Fruit fly (Drosophila melanogaster): ENCODE measurements around the gene CG9593.

CG9593 gene

DNA sequence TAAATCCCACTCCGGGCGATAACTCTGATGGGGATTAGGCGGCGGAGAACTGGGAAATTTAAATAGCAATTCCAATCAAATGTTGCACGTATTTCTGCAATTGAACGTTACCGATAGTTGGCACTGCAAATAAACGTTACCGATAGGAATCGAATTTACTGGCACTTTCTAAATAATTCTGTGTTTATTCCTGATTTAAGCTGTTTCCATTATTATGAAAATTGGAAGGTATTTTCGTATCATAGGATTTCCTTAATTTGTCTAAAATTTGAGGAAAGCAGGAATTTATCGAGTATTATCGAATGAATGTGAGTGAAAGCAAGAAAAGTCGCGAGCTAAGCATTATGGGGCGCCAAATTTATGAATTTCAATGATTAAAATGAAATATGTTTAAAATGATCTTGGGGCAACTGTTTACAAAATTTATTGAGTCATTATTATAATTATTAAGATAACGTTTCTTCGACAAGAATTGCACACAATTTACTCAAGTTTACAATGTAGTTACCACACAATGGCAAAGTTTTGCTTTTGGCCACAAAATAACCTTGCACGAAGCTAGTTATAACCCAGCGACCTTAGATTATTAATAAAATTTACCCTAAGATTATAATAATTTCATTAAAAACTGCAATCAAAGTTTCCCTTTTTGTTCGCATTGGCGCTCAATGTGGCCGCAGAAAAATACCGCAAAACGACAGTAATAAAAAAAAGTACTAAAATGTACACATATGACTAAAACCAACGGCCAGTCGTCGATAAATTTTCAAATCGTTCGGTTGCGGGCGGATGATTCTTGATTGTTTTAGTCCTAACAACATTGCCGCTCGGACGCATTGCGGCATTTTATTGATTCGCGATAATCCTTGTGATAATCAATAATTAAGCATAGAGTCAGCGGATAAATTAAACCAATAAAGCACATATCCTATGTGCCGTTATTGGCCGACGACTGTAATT lies 1.7 kb downstream of the CG9593 start, which contains the start of gene alpha-Man-IIb:
alpha-Man-IIb (plus strand) TSS at position 747 of the 960 bp plus-strand sequence.
- TF ChIP-seq Dll (optimal IDR thresholded peaks at IDR 0.05) (no peak), CG8478 (optimal IDR thresholded peaks at IDR 0.05) (no peak), usp (GFP tag; optimal IDR thresholded peaks at IDR 0.05) (no peak), psq (optimal IDR thresholded peaks at IDR 0.05) (no peak), pan (optimal IDR thresholded peaks at IDR 0.05) (no peak), EcR (GFP tag; optimal IDR thresholded peaks at IDR 0.05) (no peak)

DNA sequence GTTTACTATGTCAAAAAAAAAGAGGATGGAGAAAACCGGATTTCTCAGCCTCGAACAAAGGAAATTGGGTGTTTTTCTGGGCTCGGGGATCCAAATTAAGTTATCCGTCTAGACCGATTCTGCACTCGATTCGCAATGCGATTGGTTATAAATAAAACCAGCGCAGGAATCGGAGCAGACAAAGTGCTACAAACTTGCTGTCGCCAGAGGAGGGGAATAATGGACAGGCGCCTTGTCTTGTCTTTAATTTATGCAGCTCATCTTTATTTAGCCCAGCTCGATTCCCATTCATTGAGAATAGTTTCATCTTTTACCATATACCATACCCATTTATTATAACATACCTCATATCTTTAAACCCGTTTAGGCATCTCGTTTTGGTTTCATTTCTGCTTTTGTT lies 2.6 kb downstream of the CG9593 start:
- no peak for TF ChIP-seq EcR (GFP tag; optimal IDR thresholded peaks at IDR 0.05)
- TF ChIP-seq usp (GFP tag; optimal IDR thresholded peaks at IDR 0.05), result no peak
- no peak for TF ChIP-seq pan (optimal IDR thresholded peaks at IDR 0.05)
- TF ChIP-seq CG8478 (optimal IDR thresholded peaks at IDR 0.05), result no peak
- no peak for TF ChIP-seq Dll (optimal IDR thresholded peaks at IDR 0.05)
- TF ChIP-seq psq (optimal IDR thresholded peaks at IDR 0.05), result no peak

DNA sequence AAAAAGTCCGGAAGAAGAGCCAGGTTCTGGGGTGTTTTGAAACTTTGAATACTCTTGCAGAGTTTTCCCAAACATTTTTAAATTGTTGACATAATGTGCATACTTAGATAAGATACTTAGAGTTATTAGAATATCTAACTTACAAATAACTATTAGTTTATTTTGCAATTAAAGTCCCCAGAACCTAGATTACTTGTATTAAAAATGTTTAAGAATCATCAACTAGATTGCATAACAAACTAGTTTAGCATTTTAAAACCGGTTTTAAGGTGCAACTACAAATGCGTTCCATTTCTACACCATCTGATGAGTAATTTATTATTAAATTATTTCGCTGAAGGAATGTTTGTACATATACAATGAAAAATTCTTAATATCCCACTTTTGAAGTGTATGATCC lies 4.3 kb downstream of the CG9593 start:
- no peak for TF ChIP-seq pan (optimal IDR thresholded peaks at IDR 0.05)
- TF ChIP-seq psq (optimal IDR thresholded peaks at IDR 0.05), result no peak
- TF ChIP-seq EcR (GFP tag; optimal IDR thresholded peaks at IDR 0.05), result no peak

DNA sequence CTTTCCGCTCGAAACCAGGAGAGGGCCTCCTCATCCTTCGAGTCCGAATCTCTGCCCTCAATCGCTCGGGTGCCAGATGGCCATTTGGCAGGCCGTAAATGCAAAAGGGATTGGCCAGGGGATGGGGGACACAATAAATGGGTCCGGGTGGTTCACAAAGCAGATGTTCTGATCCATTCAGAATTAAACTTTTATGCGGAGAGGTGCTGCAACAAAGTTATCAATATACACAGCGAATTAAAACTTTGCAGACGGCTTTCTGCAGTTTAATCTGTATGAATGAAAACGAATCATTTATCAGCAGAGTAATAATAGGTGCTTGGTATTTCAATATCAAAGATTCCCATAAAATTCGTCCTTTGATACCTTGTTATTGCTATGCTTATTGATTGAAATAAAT lies 5.2 kb downstream of the CG9593 start:
- TF ChIP-seq usp (GFP tag; optimal IDR thresholded peaks at IDR 0.05), result no peak
- no peak for TF ChIP-seq psq (optimal IDR thresholded peaks at IDR 0.05)
- no peak for TF ChIP-seq CG8478 (optimal IDR thresholded peaks at IDR 0.05)
- no peak for TF ChIP-seq EcR (GFP tag; optimal IDR thresholded peaks at IDR 0.05)
- no peak for TF ChIP-seq pan (optimal IDR thresholded peaks at IDR 0.05)
- no peak for TF ChIP-seq Dll (optimal IDR thresholded peaks at IDR 0.05)

DNA sequence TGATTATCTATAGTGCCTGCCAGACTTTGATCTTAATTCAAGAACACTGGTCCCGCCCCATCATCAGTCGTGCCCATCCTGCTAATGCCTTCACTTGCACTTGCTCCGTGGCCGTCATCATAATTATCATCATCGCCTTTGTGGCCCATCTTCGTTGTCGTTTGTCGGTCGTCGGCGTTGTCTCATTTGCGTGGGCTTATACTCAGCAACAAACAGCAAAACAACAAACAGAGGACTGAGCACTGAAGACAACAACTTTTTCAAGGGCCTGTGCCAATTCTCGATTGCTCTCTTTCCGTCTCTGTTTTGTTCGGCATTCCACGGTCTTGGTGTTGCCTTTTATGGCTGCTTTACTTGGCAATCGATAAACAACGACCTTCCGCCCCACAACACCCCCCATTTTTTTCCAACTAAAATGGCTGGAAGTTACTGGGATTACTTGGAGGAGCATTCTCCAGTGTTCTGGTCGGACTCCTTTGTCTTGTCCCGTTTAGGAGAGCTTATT lies 5.9 kb downstream of the CG9593 start:
- no peak for TF ChIP-seq pan (optimal IDR thresholded peaks at IDR 0.05)
- TF ChIP-seq EcR (GFP tag; optimal IDR thresholded peaks at IDR 0.05), result no peak
- TF ChIP-seq CG8478 (optimal IDR thresholded peaks at IDR 0.05), result no peak
- TF ChIP-seq Dll (optimal IDR thresholded peaks at IDR 0.05), result no peak
- TF ChIP-seq usp (GFP tag; optimal IDR thresholded peaks at IDR 0.05), result no peak
- TF ChIP-seq psq (optimal IDR thresholded peaks at IDR 0.05), result no peak

DNA sequence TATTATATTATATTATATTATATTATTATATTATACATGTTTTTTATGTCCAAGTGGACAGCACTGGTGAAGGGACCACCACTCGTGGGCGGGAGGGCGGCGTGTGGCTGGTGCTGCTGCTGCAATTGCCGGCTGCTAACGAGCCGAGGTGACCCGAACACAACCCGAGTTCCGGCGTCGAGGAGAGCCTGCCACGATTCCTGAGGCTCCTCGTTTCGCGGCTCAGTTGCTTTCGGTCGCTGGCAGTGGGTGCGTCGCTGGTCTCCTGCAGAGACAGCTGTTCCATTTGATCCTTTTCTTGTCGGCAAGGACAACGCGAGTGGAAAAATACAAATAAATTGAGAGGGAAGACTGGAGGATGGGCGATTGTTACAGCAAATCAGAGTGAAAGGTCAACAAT lies 8.3 kb downstream of the CG9593 start:
- TF ChIP-seq pan (optimal IDR thresholded peaks at IDR 0.05), result no peak
- TF ChIP-seq Dll (optimal IDR thresholded peaks at IDR 0.05), result no peak
- TF ChIP-seq CG8478 (optimal IDR thresholded peaks at IDR 0.05), result no peak
- TF ChIP-seq EcR (GFP tag; optimal IDR thresholded peaks at IDR 0.05), result no peak
- TF ChIP-seq psq (optimal IDR thresholded peaks at IDR 0.05), result no peak
- no peak for TF ChIP-seq usp (GFP tag; optimal IDR thresholded peaks at IDR 0.05)

DNA sequence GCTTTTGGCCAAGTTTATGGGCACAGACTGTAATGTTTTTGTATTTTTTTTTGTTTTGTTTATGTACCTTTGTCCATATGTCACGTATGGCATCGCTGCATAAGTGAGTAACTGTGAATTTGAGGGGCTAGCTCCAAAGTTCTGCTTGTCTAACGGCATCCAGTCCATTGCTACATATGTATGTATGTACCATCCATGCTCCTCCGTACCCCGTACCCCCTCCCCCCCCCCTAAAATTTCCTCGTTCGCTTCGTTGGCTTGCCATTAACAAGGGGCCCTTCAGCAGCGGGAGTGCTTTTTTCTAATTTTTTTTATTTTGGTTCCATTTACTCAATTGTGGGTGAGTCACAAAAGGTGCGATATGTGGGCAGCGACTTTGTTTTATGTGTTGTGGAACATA lies 12.1 kb downstream of the CG9593 start:
- TF ChIP-seq CG8478 (optimal IDR thresholded peaks at IDR 0.05) (no peak), usp (GFP tag; optimal IDR thresholded peaks at IDR 0.05) (no peak), pan (optimal IDR thresholded peaks at IDR 0.05) (no peak), psq (optimal IDR thresholded peaks at IDR 0.05) (no peak), EcR (GFP tag; optimal IDR thresholded peaks at IDR 0.05) (no peak), Dll (optimal IDR thresholded peaks at IDR 0.05) (no peak)

DNA sequence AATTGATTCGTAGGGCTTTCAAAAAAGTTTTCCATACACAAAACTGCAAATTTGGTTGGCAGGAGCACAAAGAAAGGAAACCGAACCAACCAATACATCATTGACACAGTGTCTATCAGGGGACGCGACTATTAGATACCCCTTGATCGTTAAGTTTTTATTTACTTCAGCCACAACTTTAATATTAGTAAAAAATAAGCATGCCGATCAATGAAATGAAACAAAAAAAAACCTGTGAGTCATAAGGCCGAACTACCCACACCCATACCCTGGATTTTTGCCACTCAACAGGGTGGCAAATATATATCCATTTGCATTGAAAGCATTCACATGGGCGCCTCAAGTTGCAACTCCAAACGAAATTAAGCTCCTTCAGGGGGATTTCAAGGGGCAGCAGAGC lies 14.2 kb downstream of the CG9593 start:
- TF ChIP-seq Dll (optimal IDR thresholded peaks at IDR 0.05), result no peak
- no peak for TF ChIP-seq CG8478 (optimal IDR thresholded peaks at IDR 0.05)
- TF ChIP-seq usp (GFP tag; optimal IDR thresholded peaks at IDR 0.05), result no peak
- no peak for TF ChIP-seq EcR (GFP tag; optimal IDR thresholded peaks at IDR 0.05)
- TF ChIP-seq psq (optimal IDR thresholded peaks at IDR 0.05), result no peak
- peak; percentile 13 for TF ChIP-seq pan (optimal IDR thresholded peaks at IDR 0.05)

DNA sequence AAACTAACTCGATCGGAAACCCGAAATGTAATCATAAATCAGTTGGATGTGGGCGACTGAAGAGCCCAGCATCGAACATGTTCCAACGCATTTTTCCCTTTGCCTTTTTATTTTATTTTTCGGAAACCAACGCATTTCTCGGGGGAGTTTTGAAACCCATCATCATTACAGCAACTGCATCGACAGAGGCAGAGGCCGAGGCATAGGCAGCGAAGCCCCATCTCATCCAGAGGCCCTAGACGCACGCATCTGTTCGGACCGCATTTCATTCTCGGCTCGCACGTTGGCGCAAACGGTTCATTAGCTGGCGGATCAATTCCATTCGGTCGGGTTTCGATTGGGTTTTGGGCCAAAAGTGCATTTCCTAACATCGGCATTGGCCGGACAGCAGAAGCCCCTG lies 23.4 kb downstream of the CG9593 start, which contains the start of gene CG4576:
CG4576 (plus strand) TSS at position 227 of the 400 bp plus-strand sequence.
- TF ChIP-seq psq (optimal IDR thresholded peaks at IDR 0.05) (no peak), usp (GFP tag; optimal IDR thresholded peaks at IDR 0.05) (no peak), pan (optimal IDR thresholded peaks at IDR 0.05) (no peak), EcR (GFP tag; optimal IDR thresholded peaks at IDR 0.05) (no peak)

DNA sequence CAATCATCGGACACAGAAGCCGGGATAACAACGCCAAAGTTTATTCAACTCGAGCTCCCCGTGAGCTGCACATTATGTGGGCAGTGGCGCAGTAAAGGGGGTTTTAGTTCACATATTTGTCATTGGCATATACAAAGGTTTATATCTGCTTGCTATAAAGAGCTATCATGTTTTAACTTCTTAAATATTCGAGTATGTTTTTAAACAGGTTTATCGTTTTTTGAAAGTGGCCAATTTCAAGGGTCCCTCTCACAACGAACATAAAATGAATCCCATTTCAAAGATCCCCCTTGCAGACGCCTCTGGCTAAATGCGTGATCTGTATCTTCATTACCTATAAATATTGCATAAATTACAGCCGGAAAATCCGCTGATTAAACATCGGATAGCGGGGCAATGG lies 25.5 kb downstream of the CG9593 start:
- TF ChIP-seq pan (optimal IDR thresholded peaks at IDR 0.05), result no peak
- no peak for TF ChIP-seq usp (GFP tag; optimal IDR thresholded peaks at IDR 0.05)
- TF ChIP-seq psq (optimal IDR thresholded peaks at IDR 0.05), result no peak
- peak in 1 of 2 experiments; percentile 52 for TF ChIP-seq EcR (GFP tag; optimal IDR thresholded peaks at IDR 0.05)
- TF ChIP-seq CG8478 (optimal IDR thresholded peaks at IDR 0.05), result no peak
- TF ChIP-seq Dll (optimal IDR thresholded peaks at IDR 0.05), result no peak

DNA sequence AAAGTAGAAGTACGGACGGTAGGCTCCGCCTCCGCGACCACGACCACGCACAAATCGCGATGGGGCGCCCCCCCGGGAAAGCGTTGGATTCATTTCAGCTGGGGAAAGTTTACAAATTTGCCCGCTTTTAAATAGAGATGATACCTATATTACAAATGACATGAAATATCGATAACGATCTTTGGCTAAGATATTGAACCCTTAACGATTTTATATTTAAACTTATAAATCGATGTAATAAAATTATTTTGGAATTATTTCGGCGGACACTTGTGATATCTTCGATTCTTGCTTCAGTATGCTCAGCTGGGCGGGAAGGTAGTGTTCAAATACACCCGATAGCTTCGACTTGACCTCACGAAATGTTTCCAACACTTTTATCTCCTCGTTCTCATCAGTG lies 30.4 kb downstream of the CG9593 start, which contains the start of gene rec:
rec (minus strand) TSS at position 108 of the 400 bp plus-strand sequence.
- no peak for TF ChIP-seq EcR (GFP tag; optimal IDR thresholded peaks at IDR 0.05)
- no peak for TF ChIP-seq Dll (optimal IDR thresholded peaks at IDR 0.05)
- no peak for TF ChIP-seq CG8478 (optimal IDR thresholded peaks at IDR 0.05)
- no peak for TF ChIP-seq pan (optimal IDR thresholded peaks at IDR 0.05)
- no peak for TF ChIP-seq psq (optimal IDR thresholded peaks at IDR 0.05)
- TF ChIP-seq usp (GFP tag; optimal IDR thresholded peaks at IDR 0.05), result no peak

DNA sequence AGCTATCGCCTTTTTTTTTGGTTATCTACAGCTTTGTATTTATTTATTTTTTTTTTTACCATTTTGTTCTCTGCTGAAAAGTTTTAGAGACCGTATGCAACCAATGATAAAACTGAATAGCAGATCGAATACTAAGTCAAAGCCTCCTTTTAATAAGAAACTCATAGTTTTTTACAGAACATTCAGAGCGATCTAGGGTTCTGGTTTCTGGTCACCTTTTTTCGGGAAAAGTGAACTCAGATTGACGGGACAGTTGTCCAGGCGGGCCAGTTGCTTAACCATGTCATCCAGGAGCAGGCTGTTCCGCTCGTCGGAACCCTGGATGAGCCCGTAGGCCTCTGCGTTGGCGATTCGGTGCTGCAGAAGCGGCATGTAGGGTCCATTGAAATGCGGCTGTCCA lies 31.3 kb downstream of the CG9593 start, which contains the start of gene CG43318:
CG43318 (minus strand) TSS at position 101 of the 400 bp plus-strand sequence.
- TF ChIP-seq usp (GFP tag; optimal IDR thresholded peaks at IDR 0.05) (no peak), Dll (optimal IDR thresholded peaks at IDR 0.05) (no peak), pan (optimal IDR thresholded peaks at IDR 0.05) (no peak), psq (optimal IDR thresholded peaks at IDR 0.05) (no peak), EcR (GFP tag; optimal IDR thresholded peaks at IDR 0.05) (no peak), CG8478 (optimal IDR thresholded peaks at IDR 0.05) (no peak)
